Worm (Caenorhabditis elegans) whole organism, L4/young adult: ENCODE results near the gene srw-68.

ENCODE experiments used
- W03F9.2 ChIP-seq: fragments of 150-350 bp; optimal IDR thresholded peaks from 2 replicates; lab custom pipeline; 2014; ENCODE audit warnings: missing biosample characterization, missing genetic modification characterization
- him-1 ChIP-seq: sonication (generic microtip); optimal IDR thresholded peaks from 2 replicates; lab custom pipeline; 2016; ENCODE audit warnings: missing genotype, missing genetic modification reagents, missing genetic modification characterization, missing compliant biosample characterization

ce11 chrV:7402355-7402754 lies 24.1 kb downstream of the srw-68 start, which contains the start of gene srj-13:
- TF ChIP-seq him-1: no peak
- TF ChIP-seq W03F9.2 (tag; lab: Kevin White, UChicago): no peak
